Fruit fly (Drosophila melanogaster): ENCODE results near the gene CG9691.

- no peak for TF ChIP-seq CG33017 (tag; optimal IDR thresholded peaks at IDR 0.05)
- no peak for TF ChIP-seq cic (GFP tag; optimal IDR thresholded peaks at IDR 0.05)
These were observed 6.1 kb upstream of the CG9691 start, which contains the start of gene CG1468 for dm6 chrX:9878125-9878524.
